Worm (Caenorhabditis elegans) whole organism, young adult: ENCODE measurements around the gene snai-1.

Source experiments
- C06A6.2 ChIP-seq: fragments of 200-800 bp; sonication (Bioruptor generic); conservative IDR thresholded peaks from 2 replicates; pipeline ENCODE4 v1.3.6; 2022; ENCODE audit warnings: missing genetic modification characterization, missing compliant biosample characterization
- D2030.7 ChIP-seq: fragments of 200-800 bp; sonication (Bioruptor generic); IDR thresholded peaks from 2 replicates; pipeline ENCODE4 v1.3.6; 2022; ENCODE audit warnings: missing genetic modification reagents, missing genetic modification characterization, missing compliant biosample characterization
- F33H1.4 ChIP-seq: fragments of 200-800 bp; sonication (Bioruptor generic); IDR thresholded peaks from 2 replicates; pipeline ENCODE4 v1.3.6; 2022; ENCODE audit warnings: missing genetic modification reagents, missing genetic modification characterization, missing compliant biosample characterization
- F37B4.10 ChIP-seq: fragments of 200-800 bp; sonication (Bioruptor generic); IDR thresholded peaks from 2 replicates; pipeline ENCODE4 v1.3.6; 2022; ENCODE audit warnings: missing genetic modification characterization, missing compliant biosample characterization
- F57A8.1 ChIP-seq: fragments of 200-800 bp; sonication (Bioruptor generic); optimal IDR thresholded peaks from 2 replicates; lab custom pipeline; 2018; ENCODE audit warnings: mild to moderate bottlenecking, missing genetic modification characterization, moderate library complexity, missing compliant biosample characterization
- F57C9.4 ChIP-seq: sonication (generic microtip); optimal IDR thresholded peaks from 2 replicates; lab custom pipeline; 2017; ENCODE audit warnings: mild to moderate bottlenecking, missing genetic modification characterization, missing compliant biosample characterization
- T26A5.8 ChIP-seq: sonication (generic microtip); optimal IDR thresholded peaks from 2 replicates; lab custom pipeline; 2016; ENCODE audit warnings: missing genetic modification characterization, missing compliant biosample characterization
- Y53G8AR.9 ChIP-seq: fragments of 200-800 bp; sonication (Bioruptor generic); conservative IDR thresholded peaks from 2 replicates; pipeline ENCODE4 v1.3.6; 2022; ENCODE audit warnings: missing genetic modification reagents, missing genetic modification characterization, missing compliant biosample characterization
- Y56A3A.18 ChIP-seq: fragments of 200-800 bp; sonication (Bioruptor generic); IDR thresholded peaks from 2 replicates; pipeline ENCODE4 v1.3.6; 2022; ENCODE audit warnings: missing genetic modification reagents, missing genetic modification characterization, missing compliant biosample characterization
- Y67H2A.10 ChIP-seq: fragments of 200-800 bp; sonication (Bioruptor generic); conservative IDR thresholded peaks from 2 replicates; pipeline ENCODE4 v1.3.6; 2022; ENCODE audit warnings: missing genetic modification reagents, missing genetic modification characterization, missing compliant biosample characterization
- ZK185.1 ChIP-seq: sonication (generic microtip); optimal IDR thresholded peaks from 2 replicates; lab custom pipeline; 2016; ENCODE audit warnings: mild to moderate bottlenecking, missing genetic modification characterization, missing compliant biosample characterization; ENCODE audit not compliant: poor library complexity, severe bottlenecking
- atf-7 ChIP-seq: sonication (generic microtip); optimal IDR thresholded peaks from 2 replicates; lab custom pipeline; 2017; ENCODE audit warnings: mild to moderate bottlenecking, missing genetic modification characterization, missing compliant biosample characterization
- athp-1 ChIP-seq: sonication (generic microtip); optimal IDR thresholded peaks from 2 replicates; lab custom pipeline; 2017; ENCODE audit warnings: mild to moderate bottlenecking, missing genetic modification characterization, missing compliant biosample characterization
- attf-3 ChIP-seq: fragments of 200-800 bp; sonication (Bioruptor generic); conservative IDR thresholded peaks from 2 replicates; pipeline ENCODE4 v1.3.6; 2022; ENCODE audit warnings: missing genetic modification reagents, missing genetic modification characterization, missing compliant biosample characterization
- attf-5 ChIP-seq: fragments of 200-800 bp; sonication (Bioruptor generic); optimal IDR thresholded peaks from 2 replicates; lab custom pipeline; 2018; ENCODE audit warnings: mild to moderate bottlenecking, missing genetic modification characterization, missing compliant biosample characterization
- attf-6 ChIP-seq: fragments of 200-800 bp; sonication (Bioruptor generic); IDR thresholded peaks from 2 replicates; pipeline ENCODE4 v1.3.6; 2022; ENCODE audit warnings: missing genetic modification reagents, missing genetic modification characterization, missing compliant biosample characterization
- cebp-1 ChIP-seq, 2 experiments: fragments of 200-800 bp in 1 of 2; sonication (Bioruptor generic) in 1 of 2; sonication (generic microtip) in 1 of 2; IDR thresholded peaks in 1 of 2; optimal IDR thresholded peaks in 1 of 2; 2 replicates each; pipeline versions ENCODE4 v1.3.6 to Lab custom; 2017 to 2022; ENCODE audit warnings: missing compliant biosample characterization in 2 of 2, missing genetic modification characterization in 2 of 2, mild to moderate bottlenecking in 1 of 2, missing genetic modification reagents in 1 of 2, moderate library complexity in 1 of 2
- cebp-2 ChIP-seq: fragments of 200-800 bp; sonication (Bioruptor generic); IDR thresholded peaks from 2 replicates; pipeline ENCODE4 v1.3.6; 2022; ENCODE audit warnings: missing genetic modification characterization, missing compliant biosample characterization
- ceh-40 ChIP-seq: fragments of 200-800 bp; sonication (Bioruptor generic); IDR thresholded peaks from 2 replicates; pipeline ENCODE4 v1.3.6; 2022; ENCODE audit warnings: missing genetic modification characterization, missing compliant biosample characterization
- dox-1 ChIP-seq: fragments of 200-800 bp; sonication (Bioruptor generic); IDR thresholded peaks from 2 replicates; pipeline ENCODE4 v1.3.6; 2022; ENCODE audit warnings: missing genetic modification reagents, missing genetic modification characterization, missing compliant biosample characterization
- efl-1 ChIP-seq: fragments of 150-350 bp; optimal IDR thresholded peaks from 2 replicates; lab custom pipeline; 2014; ENCODE audit warnings: missing biosample characterization, missing genetic modification reagents, missing genetic modification characterization
- egrh-3 ChIP-seq: fragments of 200-800 bp; sonication (Bioruptor generic); IDR thresholded peaks from 2 replicates; pipeline ENCODE4 v1.3.6; 2022; ENCODE audit warnings: missing genetic modification reagents, missing genetic modification characterization, missing compliant biosample characterization
- him-1 ChIP-seq: sonication (generic microtip); optimal IDR thresholded peaks from 2 replicates; lab custom pipeline; 2016; ENCODE audit warnings: missing genotype, missing genetic modification reagents, missing genetic modification characterization, missing compliant biosample characterization
- hmg-1.2 ChIP-seq: fragments of 200-800 bp; sonication (Bioruptor generic); IDR thresholded peaks from 2 replicates; pipeline ENCODE4 v1.3.6; 2022; ENCODE audit warnings: missing genetic modification reagents, missing genetic modification characterization, missing compliant biosample characterization
- hsf-1 ChIP-seq: fragments of 200-800 bp; sonication (Bioruptor generic); IDR thresholded peaks from 2 replicates; pipeline ENCODE4 v1.3.6; 2022; ENCODE audit warnings: missing genetic modification reagents, missing genetic modification characterization, missing compliant biosample characterization
- let-607 ChIP-seq, 2 experiments: fragments of 200-800 bp in 1 of 2; sonication (Bioruptor generic) in 1 of 2; sonication (generic microtip) in 1 of 2; optimal IDR thresholded peaks; 2 replicates each; lab custom pipeline; 2016 to 2018; ENCODE audit warnings: mild to moderate bottlenecking in 2 of 2, missing compliant biosample characterization in 2 of 2, missing genetic modification characterization in 2 of 2, moderate library complexity in 2 of 2, missing genotype in 1 of 2
- lin-40 ChIP-seq: sonication (generic microtip); optimal IDR thresholded peaks from 2 replicates; lab custom pipeline; 2016; ENCODE audit warnings: missing genetic modification characterization, mild to moderate bottlenecking, missing compliant biosample characterization, missing genotype, missing genetic modification reagents
- lin-54 ChIP-seq: fragments of 200-800 bp; sonication (Bioruptor generic); optimal IDR thresholded peaks from 2 replicates; lab custom pipeline; 2018; ENCODE audit warnings: mild to moderate bottlenecking, missing genetic modification characterization, missing compliant biosample characterization
- lir-1 ChIP-seq: fragments of 200-800 bp; sonication (Bioruptor generic); conservative IDR thresholded peaks from 2 replicates; pipeline ENCODE4 v1.3.6; 2022; ENCODE audit warnings: missing genetic modification reagents, missing genetic modification characterization, missing compliant biosample characterization
- madf-10 ChIP-seq: sonication (generic microtip); optimal IDR thresholded peaks from 2 replicates; lab custom pipeline; 2016; ENCODE audit warnings: mild to moderate bottlenecking, missing genetic modification characterization, missing compliant biosample characterization
- madf-8 ChIP-seq: fragments of 200-800 bp; sonication (Bioruptor generic); conservative IDR thresholded peaks from 2 replicates; pipeline ENCODE4 v1.3.6; 2022; ENCODE audit warnings: missing genetic modification reagents, missing genetic modification characterization, missing compliant biosample characterization
- nhr-80 ChIP-seq: sonication (generic microtip); optimal IDR thresholded peaks from 2 replicates; lab custom pipeline; 2016; ENCODE audit warnings: missing genetic modification characterization, missing compliant biosample characterization
- rec-8 ChIP-seq, 2 experiments: sonication (generic microtip); optimal IDR thresholded peaks; 2 replicates each; lab custom pipeline; 2016; ENCODE audit warnings: mild to moderate bottlenecking in 2 of 2, missing genetic modification characterization in 2 of 2, missing genetic modification reagents in 2 of 2, missing genotype in 2 of 2, missing biosample characterization in 1 of 2, missing compliant biosample characterization in 1 of 2, moderate library complexity in 1 of 2
- snpc-4 ChIP-seq, 5 experiments: fragments of 150-350 bp in 1 of 5; sonication (generic microtip) in 4 of 5; optimal IDR thresholded peaks; 2 replicates each; lab custom pipeline; 2014 to 2018; ENCODE audit warnings: missing genetic modification characterization in 5 of 5, missing biosample characterization in 3 of 5, antibody characterized with exemption in 2 of 5, mild to moderate bottlenecking in 2 of 5, missing compliant biosample characterization in 2 of 5, missing genotype in 2 of 5, moderate library complexity in 2 of 5, missing genetic modification reagents in 1 of 5
- tbp1 ChIP-seq: fragments of 200-800 bp; sonication (Bioruptor generic); optimal IDR thresholded peaks from 2 replicates; lab custom pipeline; 2018; ENCODE audit warnings: mild to moderate bottlenecking, missing genetic modification characterization, missing compliant biosample characterization
- zfh-2 ChIP-seq: fragments of 200-800 bp; sonication (Bioruptor generic); conservative IDR thresholded peaks from 2 replicates; pipeline ENCODE4 v1.3.6; 2022; ENCODE audit warnings: missing genetic modification reagents, missing genetic modification characterization, missing compliant biosample characterization
- zim-3 ChIP-seq: sonication (generic microtip); optimal IDR thresholded peaks from 2 replicates; lab custom pipeline; 2017; ENCODE audit warnings: mild to moderate bottlenecking, missing genetic modification characterization, moderate library complexity, missing compliant biosample characterization
- ztf-22 ChIP-seq: fragments of 200-800 bp; sonication (Bioruptor generic); optimal IDR thresholded peaks from 2 replicates; lab custom pipeline; 2018; ENCODE audit warnings: mild to moderate bottlenecking, missing genetic modification characterization, moderate library complexity, missing compliant biosample characterization

The snai-1 gene

DNA sequence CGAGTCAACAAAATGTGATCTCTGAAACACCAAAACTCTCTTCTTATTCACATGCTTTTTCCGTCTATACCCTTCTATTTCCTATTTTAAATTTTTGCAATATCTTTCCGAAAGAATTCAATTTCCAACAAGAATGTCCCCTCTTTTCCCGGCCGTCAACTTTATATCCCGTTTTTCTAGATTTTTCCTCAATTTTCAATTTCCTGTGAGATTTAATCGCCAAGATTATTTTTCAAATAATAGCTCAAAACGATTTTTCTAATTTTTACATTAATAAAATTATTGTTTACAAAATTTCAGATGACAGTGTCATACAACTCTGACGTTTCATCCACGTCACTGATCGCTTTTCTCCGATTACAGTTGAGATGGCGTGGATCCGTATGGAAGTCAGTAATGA lies 30.2 kb downstream of the snai-1 start, which contains the start of gene best-19:
best-19 (plus strand) TSS at position 301 of the 400 bp plus-strand sequence.
- TF ChIP-seq Y56A3A.18 (GFP tag; lab: Robert Waterston, UW) (no peak), attf-6 (no peak), attf-3 (no peak), athp-1 (tag; lab: Kevin White, UChicago) (no peak), ZK185.1 (tag; lab: Kevin White, UChicago) (no peak), zim-3 (tag; lab: Kevin White, UChicago) (no peak), madf-10 (tag; lab: Kevin White, UChicago) (no peak), efl-1 (no peak), him-1 (tag; lab: Kevin White, UChicago) (no peak), lir-1 (GFP tag; lab: Robert Waterston, UW) (no peak), F37B4.10 (GFP tag; lab: Robert Waterston, UW) (no peak)

DNA sequence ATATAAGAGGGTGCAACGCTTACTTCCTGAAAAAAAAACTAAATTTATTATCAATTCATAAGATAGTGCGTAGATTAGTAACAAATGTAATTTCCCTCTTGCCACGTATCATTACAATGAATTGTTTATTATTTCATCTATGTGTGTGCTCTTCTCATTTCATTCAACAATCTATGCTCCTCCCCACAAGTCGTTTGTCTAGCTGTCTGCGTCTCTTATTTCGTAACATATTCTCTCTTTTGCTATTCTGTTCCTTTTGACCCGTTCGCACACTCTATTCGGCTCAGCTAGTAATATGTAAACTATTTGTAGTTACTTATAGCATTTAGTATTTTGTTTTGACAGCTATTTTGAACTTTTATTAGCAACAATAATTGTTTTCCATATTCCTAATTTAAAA lies 31.5 kb downstream of the snai-1 start:
- TF ChIP-seq Y67H2A.10 (GFP tag; lab: Robert Waterston, UW) (no peak), hmg-1.2 (peak; percentile 80), cebp-1 (GFP tag; IDR thresholded peaks at IDR 0.05; lab: Robert Waterston, UW) (no peak; the same call in 1 of the 2 replicates), cebp-1 (tag; optimal IDR thresholded peaks at IDR 0.05; lab: Kevin White, UChicago) (peak; percentile 74), hsf-1 (GFP tag; lab: Robert Waterston, UW) (no peak)

DNA sequence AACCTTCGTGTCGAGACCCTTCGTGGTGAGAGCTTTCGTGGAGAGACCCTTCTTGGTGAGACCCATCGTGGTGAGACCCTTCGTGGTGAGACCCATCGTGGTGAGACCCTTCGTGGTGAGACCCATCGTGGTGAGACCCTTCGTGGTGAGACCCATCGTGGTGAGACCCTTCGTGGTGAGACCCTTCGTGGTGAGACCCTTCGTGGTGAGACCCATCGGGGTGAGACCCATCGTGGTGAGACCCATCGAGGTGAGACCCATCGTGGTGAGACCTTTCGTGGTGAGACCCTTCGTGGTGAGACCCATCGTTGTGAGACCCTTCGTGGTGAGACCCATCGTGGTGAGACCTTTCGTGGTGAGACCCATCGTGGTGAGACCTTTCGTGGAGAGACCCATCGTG lies 32.3 kb downstream of the snai-1 start:
- 0 out of 2 replicates have a peak, but pooled peaks have one; percentile 13 for TF ChIP-seq Y53G8AR.9 (GFP tag; lab: Robert Waterston, UW)
- peak; percentile 46 for TF ChIP-seq F33H1.4
- TF ChIP-seq dox-1 (GFP tag; lab: Robert Waterston, UW), result peak; percentile 16; the same call in 1 of the 2 replicates
- 0 out of 2 replicates have a peak, but pooled peaks have one; percentile 9 for TF ChIP-seq hmg-1.2
- TF ChIP-seq egrh-3 (GFP tag; lab: Robert Waterston, UW), result peak; percentile 68; the same call in 1 of the 2 replicates

DNA sequence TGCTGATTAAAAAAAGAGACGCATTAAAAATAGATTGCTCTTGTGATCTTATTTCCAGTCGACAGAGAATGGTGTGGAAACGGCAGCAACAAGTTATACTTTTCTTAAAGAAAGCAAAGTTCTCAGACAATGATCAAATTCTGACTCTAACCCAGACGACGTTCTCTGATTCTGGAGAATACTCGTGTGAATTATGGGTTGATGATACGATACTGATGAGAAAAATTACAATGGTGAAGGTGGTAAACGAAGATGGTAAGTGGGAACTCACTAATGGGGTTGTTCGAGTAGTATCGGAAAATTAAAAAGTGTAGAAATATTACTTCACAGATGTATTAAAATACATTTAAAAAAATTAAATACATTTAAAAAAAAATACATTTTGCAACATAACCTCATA lies 35.2 kb downstream of the snai-1 start:
- TF ChIP-seq C06A6.2 (GFP tag; lab: Robert Waterston, UW), result no peak
- TF ChIP-seq lir-1 (GFP tag; lab: Robert Waterston, UW), result no peak
- TF ChIP-seq T26A5.8 (tag; lab: Kevin White, UChicago), result no peak
- TF ChIP-seq F57A8.1 (GFP tag; lab: Kevin White, UChicago), result no peak

DNA sequence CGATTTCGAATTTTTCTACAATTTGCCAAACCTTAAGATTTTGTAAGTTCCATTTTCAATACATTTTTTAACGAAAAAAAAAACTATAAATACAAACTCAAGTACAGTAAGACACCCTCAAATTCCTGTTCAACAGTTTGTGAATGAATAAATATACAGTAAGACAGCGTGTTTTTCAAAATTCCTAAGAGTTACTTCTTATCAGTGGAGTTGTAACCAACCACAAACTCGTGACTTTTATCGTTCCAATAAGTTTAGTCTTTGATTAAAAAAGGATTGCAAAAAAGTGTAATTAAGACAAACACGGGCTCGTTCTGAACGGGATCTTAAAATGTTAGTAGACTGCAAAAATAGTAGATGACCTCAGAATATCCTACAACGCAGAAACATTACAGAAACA lies 38.4 kb downstream of the snai-1 start:
- TF ChIP-seq nhr-80 (peak; percentile 15), rec-8 (tag; optimal IDR thresholded peaks at IDR 0.05; lab: Kevin White, UChicago) (no peak)

DNA sequence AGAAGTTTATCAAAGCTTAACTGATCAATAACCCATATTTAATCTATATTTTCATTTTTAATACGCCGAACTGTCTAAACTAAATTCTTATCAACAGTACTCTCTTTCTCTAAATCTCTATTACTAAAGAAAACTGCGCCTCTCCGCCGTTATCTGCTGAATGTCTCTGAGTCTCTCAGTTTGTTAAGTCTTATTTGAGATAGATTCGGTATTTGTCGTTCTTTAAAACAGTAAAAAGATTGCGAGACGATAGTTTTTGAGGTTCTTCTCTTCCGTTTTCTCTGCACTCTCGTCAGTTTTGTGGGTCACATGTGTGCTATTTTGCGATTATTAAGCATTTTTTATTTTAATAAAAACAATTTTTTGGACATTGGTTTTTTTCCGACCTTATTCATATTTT lies 39.3 kb downstream of the snai-1 start, which contains the start of gene sma-10:
sma-10 (plus strand) TSS at position 236 of the 400 bp plus-strand sequence.
- TF ChIP-seq snpc-4 (GFP tag; optimal IDR thresholded peaks at IDR 0.05; lab: Kevin White, UChicago) (no peak), snpc-4 (tag; optimal IDR thresholded peaks at IDR 0.05; lab: Kevin White, UChicago) (peak in 1 of 4 experiments; percentile 11), attf-5 (GFP tag; lab: Kevin White, UChicago) (peak; percentile 65), lin-40 (tag; lab: Kevin White, UChicago) (peak; percentile 55), F57C9.4 (tag; lab: Kevin White, UChicago) (no peak), nhr-80 (peak; percentile 95), ceh-40 (no peak), tbp1 (GFP tag; lab: Kevin White, UChicago) (peak; percentile 44), lin-54 (GFP tag; lab: Kevin White, UChicago) (peak; percentile 11), ztf-22 (GFP tag; lab: Kevin White, UChicago) (peak; percentile 22), madf-8 (GFP tag; lab: Robert Waterston, UW) (no peak), zfh-2 (no peak), let-607 (tag; optimal IDR thresholded peaks at IDR 0.05; lab: Kevin White, UChicago) (peak in 1 of 2 experiments; percentile 24), cebp-2 (no peak), hmg-1.2 (peak; percentile 40; the same call in 1 of the 2 replicates), atf-7 (tag; lab: Kevin White, UChicago) (peak; percentile 65), D2030.7 (GFP tag; lab: Robert Waterston, UW) (no peak)
